Fruit fly (Drosophila melanogaster) Kc167 (cell line): ENCODE measurements around the gene CG31798.

Source experiments
- Myc ChIP-seq: fragments of >200 bp; optimal IDR thresholded peaks from 2 replicates; lab custom pipeline; 2017; ENCODE audit warnings: missing external identifiers
- Sin3A ChIP-seq: fragments of >200 bp; optimal IDR thresholded peaks from 2 replicates; lab custom pipeline; 2018; ENCODE audit warnings: missing external identifiers
- h ChIP-seq: fragments of >200 bp; optimal IDR thresholded peaks from 3 replicates; lab custom pipeline; 2018; ENCODE audit warnings: missing external identifiers
- insv ChIP-seq: fragments of >200 bp; optimal IDR thresholded peaks from 3 replicates; lab custom pipeline; 2018; ENCODE audit warnings: missing external identifiers
- psq ChIP-seq: fragments of >200 bp; optimal IDR thresholded peaks from 2 replicates; lab custom pipeline; 2017; ENCODE audit warnings: missing external identifiers
- ttk ChIP-seq: sonication (Bioruptor generic); optimal IDR thresholded peaks from 2 replicates; lab custom pipeline; 2017; ENCODE audit warnings: missing external identifiers

DNA sequence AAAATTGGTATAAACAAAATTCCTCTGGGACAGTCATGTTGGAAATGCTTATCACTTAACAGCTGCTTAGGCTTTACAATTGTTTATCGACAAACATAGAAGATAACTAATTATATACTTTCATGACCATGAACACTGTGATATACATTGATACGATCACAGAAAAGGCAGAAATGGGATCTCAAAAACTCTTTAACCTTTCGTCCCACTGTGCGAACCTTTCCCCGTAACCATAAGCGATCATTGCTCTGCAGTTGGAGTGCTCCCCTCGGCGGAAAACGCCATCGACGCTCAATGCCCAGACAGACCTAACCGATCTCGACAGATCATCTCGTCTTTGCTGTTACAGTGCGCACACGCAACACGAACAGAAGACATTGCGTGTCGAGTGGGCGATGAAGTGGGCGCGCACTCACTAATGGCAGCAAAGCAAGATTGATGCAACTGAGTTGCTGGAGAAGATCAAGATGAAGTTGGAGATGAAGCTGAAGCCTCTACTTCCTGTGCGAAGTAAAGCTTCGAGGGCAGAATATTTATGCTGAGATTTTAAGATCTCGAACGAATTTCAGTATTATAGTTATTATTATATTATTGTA is 30.4 kb downstream of the CG31798 start:
- TF ChIP-seq Sin3A: no peak
- no peak for TF ChIP-seq psq (lab: Kevin White, UChicago)
- TF ChIP-seq insv (lab: Kevin White, UChicago): no peak
- TF ChIP-seq ttk (lab: Kevin White, UChicago): no peak
- no peak for TF ChIP-seq h (lab: Kevin White, UChicago)
- TF ChIP-seq Myc (lab: Kevin White, UChicago): no peak
